Worm (Caenorhabditis elegans): ENCODE data around the gene C27D6.1.

- peak; percentile 52 for TF ChIP-seq elt-1 (tag; optimal IDR thresholded peaks at IDR 0.05)
- TF ChIP-seq ama-1 (optimal IDR thresholded peaks at IDR 0.05), result no peak
- TF ChIP-seq nfya-1 (tag; optimal IDR thresholded peaks at IDR 0.05; ENCODE audit: insufficient read depth), result peak; percentile 73
- TF ChIP-seq sea-2 (GFP tag; optimal IDR thresholded peaks at IDR 0.05), result no peak
- peak; percentile 34 for TF ChIP-seq nhr-76 (tag; optimal IDR thresholded peaks at IDR 0.05)
- no peak for TF ChIP-seq aly-2 (tag; optimal IDR thresholded peaks at IDR 0.05)
- TF ChIP-seq skn-1 (tag; optimal IDR thresholded peaks at IDR 0.05), result no peak
- TF ChIP-seq ztf-4 (tag; optimal IDR thresholded peaks at IDR 0.05), result peak; percentile 46
- peak; percentile 60 for TF ChIP-seq unc-62 (GFP tag; optimal IDR thresholded peaks at IDR 0.05)
Observed at ce11 chrII:5181497-5181896, 8.9 kb downstream of the C27D6.1 start.

Measured in whole organism, L3 larva.